Fruit fly (Drosophila melanogaster): Measurements from ENCODE around the gene CG1677.

DNA sequence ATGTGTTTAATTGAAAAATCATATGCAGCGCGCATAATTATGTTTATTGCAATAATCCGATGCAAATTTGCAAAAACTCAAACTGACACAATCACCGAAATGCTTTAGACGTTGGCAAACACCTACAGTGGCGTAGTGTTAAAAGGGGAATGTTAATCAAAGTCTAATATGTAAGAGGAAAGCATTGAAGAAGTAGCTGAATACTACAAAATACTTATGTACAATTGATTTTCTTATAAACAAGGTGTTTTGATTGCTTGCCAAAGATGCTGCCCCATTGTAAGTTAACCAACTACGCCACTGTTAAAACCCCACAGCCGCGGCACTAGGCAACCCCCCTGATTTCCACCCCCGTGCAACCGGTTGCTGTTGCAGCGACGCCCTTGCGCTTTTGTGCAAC, 26.0 kb downstream of the CG1677 start:
- TF ChIP-seq EcR (GFP tag; optimal IDR thresholded peaks at IDR 0.05) (no peak), pan (optimal IDR thresholded peaks at IDR 0.05) (no peak), usp (GFP tag; optimal IDR thresholded peaks at IDR 0.05) (no peak), Dll (optimal IDR thresholded peaks at IDR 0.05) (no peak)

Measured in whole organism.